Worm (Caenorhabditis elegans): ENCODE measurements around the gene scd-1.

The scd-1 gene

ce11 chrX:12472232-12472631 lies 53.4 kb downstream of the scd-1 start:
- TF ChIP-seq ceh-18 (tag; optimal IDR thresholded peaks at IDR 0.05) (no peak), pag-3 (tag; optimal IDR thresholded peaks at IDR 0.05; ENCODE audit: borderline replicate concordance) (no peak), ztf-16 (tag; optimal IDR thresholded peaks at IDR 0.05) (no peak), C38D4.7 (GFP tag; optimal IDR thresholded peaks at IDR 0.05) (no peak), ceh-48 (tag; optimal IDR thresholded peaks at IDR 0.05) (no peak), ceh-6 (GFP tag; optimal IDR thresholded peaks at IDR 0.05) (no peak), npax-4 (tag; optimal IDR thresholded peaks at IDR 0.05) (no peak), nhr-232 (tag; optimal IDR thresholded peaks at IDR 0.05) (no peak), nhr-11 (tag; optimal IDR thresholded peaks at IDR 0.05) (no peak), nfya-1 (tag; optimal IDR thresholded peaks at IDR 0.05) (no peak), madf-2 (tag; optimal IDR thresholded peaks at IDR 0.05) (no peak), tbx-7 (tag; optimal IDR thresholded peaks at IDR 0.05) (no peak), ceh-14 (tag; optimal IDR thresholded peaks at IDR 0.05) (no peak), elt-4 (tag; optimal IDR thresholded peaks at IDR 0.05) (no peak), unc-3 (GFP tag; conservative IDR thresholded peaks at IDR 0.05) (no peak), unc-3 (tag; optimal IDR thresholded peaks at IDR 0.05) (no peak), syd-9 (tag; optimal IDR thresholded peaks at IDR 0.05) (no peak), tbx-2 (tag; optimal IDR thresholded peaks at IDR 0.05) (no peak), rnt-1 (tag; optimal IDR thresholded peaks at IDR 0.05) (no peak)

ce11 chrX:12469846-12470245 lies 55.7 kb downstream of the scd-1 start:
- TF ChIP-seq ceh-14 (tag; optimal IDR thresholded peaks at IDR 0.05) (no peak), fkh-10 (GFP tag; optimal IDR thresholded peaks at IDR 0.05) (no peak), gmeb-2 (tag; optimal IDR thresholded peaks at IDR 0.05) (no peak), hlh-15 (tag; optimal IDR thresholded peaks at IDR 0.05) (no peak), Y22D7AL.16 (tag; optimal IDR thresholded peaks at IDR 0.05) (no peak), K02D7.2 (tag; optimal IDR thresholded peaks at IDR 0.05) (no peak), C38D4.7 (GFP tag; optimal IDR thresholded peaks at IDR 0.05) (no peak), ceh-24 (tag; optimal IDR thresholded peaks at IDR 0.05) (no peak), npax-4 (tag; optimal IDR thresholded peaks at IDR 0.05) (no peak), nhr-11 (tag; optimal IDR thresholded peaks at IDR 0.05) (no peak), pha-2 (tag; optimal IDR thresholded peaks at IDR 0.05) (no peak), ceh-19 (GFP tag; optimal IDR thresholded peaks at IDR 0.05) (no peak), rnt-1 (tag; optimal IDR thresholded peaks at IDR 0.05) (no peak), ahr-1 (tag; optimal IDR thresholded peaks at IDR 0.05) (no peak), T23F11.4 (GFP tag; optimal IDR thresholded peaks at IDR 0.05) (no peak), ref-2 (tag; optimal IDR thresholded peaks at IDR 0.05) (no peak), pag-3 (tag; optimal IDR thresholded peaks at IDR 0.05; ENCODE audit: borderline replicate concordance) (no peak), odd-2 (tag; optimal IDR thresholded peaks at IDR 0.05) (no peak)

DNA sequence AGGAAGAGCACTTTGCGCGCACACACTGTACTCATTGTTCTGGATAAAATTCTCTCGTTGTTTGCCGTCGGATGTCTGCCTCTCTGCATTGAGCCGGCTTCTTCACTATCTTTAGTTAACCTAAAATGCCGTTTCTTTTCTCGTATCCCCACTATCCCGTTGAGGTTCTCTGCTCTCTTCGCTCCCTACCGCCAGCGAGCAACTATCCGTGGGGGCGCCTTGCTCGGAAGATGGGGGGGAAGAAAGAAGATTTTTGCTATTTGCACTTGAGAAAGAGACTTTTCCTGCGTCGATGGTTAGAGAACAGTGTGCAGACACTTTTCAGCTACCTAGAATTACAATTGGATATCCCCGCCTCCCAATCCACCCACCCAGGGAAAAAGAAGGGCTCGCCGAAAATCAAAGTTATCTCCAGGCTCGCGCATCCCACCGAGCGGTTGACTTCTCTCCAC lies 57.9 kb downstream of the scd-1 start, which contains the start of gene myo-2:
Gene myo-2, plus strand, starts transcription at position 402 of the 452 bp plus-strand sequence.
- TF ChIP-seq dmd-4 (tag; optimal IDR thresholded peaks at IDR 0.05; ENCODE audit: borderline replicate concordance) = no peak
- TF ChIP-seq sdc-2 (tag; optimal IDR thresholded peaks at IDR 0.05) = no peak
- TF ChIP-seq zip-5 (tag; optimal IDR thresholded peaks at IDR 0.05) = no peak
- TF ChIP-seq tbx-7 (tag; optimal IDR thresholded peaks at IDR 0.05) = no peak
- no peak for TF ChIP-seq ceh-18 (tag; optimal IDR thresholded peaks at IDR 0.05)
- TF ChIP-seq ceh-22 (tag; optimal IDR thresholded peaks at IDR 0.05) = no peak
- no peak for TF ChIP-seq T23F11.4 (GFP tag; optimal IDR thresholded peaks at IDR 0.05)
- TF ChIP-seq unc-86 (tag; optimal IDR thresholded peaks at IDR 0.05) = no peak
- no peak for TF ChIP-seq syd-9 (tag; optimal IDR thresholded peaks at IDR 0.05)
- TF ChIP-seq sox-2 (GFP tag; IDR thresholded peaks at IDR 0.05) = no peak
- TF ChIP-seq ceh-14 (tag; optimal IDR thresholded peaks at IDR 0.05) = no peak
- no peak for TF ChIP-seq ceh-45 (GFP tag; IDR thresholded peaks at IDR 0.05)
- TF ChIP-seq ets-4 (tag; optimal IDR thresholded peaks at IDR 0.05) = no peak
